Worm (Caenorhabditis elegans) whole organism, L1 larva: ENCODE measurements around the gene F01F1.14.

Experiments
- aly-2 ChIP-seq: fragments of 150-350 bp; optimal IDR thresholded peaks from 2 replicates; lab custom pipeline; 2014; ENCODE audit warnings: missing biosample characterization, missing genetic modification characterization
- blmp-1 ChIP-seq: fragments of 150-350 bp; optimal IDR thresholded peaks from 2 replicates; lab custom pipeline; 2014; ENCODE audit warnings: missing biosample characterization, missing genetic modification characterization
- ceh-88 ChIP-seq: fragments of 200-800 bp; sonication (Bioruptor generic); IDR thresholded peaks from 2 replicates; pipeline ENCODE4 v1.3.6; 2022; ENCODE audit warnings: missing genetic modification characterization, missing compliant biosample characterization
- lin-14 ChIP-seq: fragments of 200-800 bp; sonication (Bioruptor generic); optimal IDR thresholded peaks from 2 replicates; lab custom pipeline; 2018; ENCODE audit warnings: mild to moderate bottlenecking, missing genetic modification characterization, moderate library complexity, missing compliant biosample characterization
- nhr-84 ChIP-seq: sonication (generic microtip); optimal IDR thresholded peaks from 2 replicates; lab custom pipeline; 2017; ENCODE audit warnings: missing biosample characterization, missing genetic modification characterization
- pag-3 ChIP-seq: sonication (generic microtip); optimal IDR thresholded peaks from 2 replicates; lab custom pipeline; 2017; ENCODE audit warnings: missing genetic modification characterization, mild to moderate bottlenecking, missing compliant biosample characterization, antibody characterized with exemption, borderline replicate concordance; ENCODE audit not compliant: insufficient read depth
- skn-1 ChIP-seq: fragments of 150-350 bp; optimal IDR thresholded peaks from 2 replicates; lab custom pipeline; 2014; ENCODE audit warnings: missing biosample characterization, missing genetic modification characterization
- unc-86 ChIP-seq: sonication (generic microtip); optimal IDR thresholded peaks from 2 replicates; lab custom pipeline; 2016; ENCODE audit warnings: missing genetic modification characterization, missing compliant biosample characterization

DNA sequence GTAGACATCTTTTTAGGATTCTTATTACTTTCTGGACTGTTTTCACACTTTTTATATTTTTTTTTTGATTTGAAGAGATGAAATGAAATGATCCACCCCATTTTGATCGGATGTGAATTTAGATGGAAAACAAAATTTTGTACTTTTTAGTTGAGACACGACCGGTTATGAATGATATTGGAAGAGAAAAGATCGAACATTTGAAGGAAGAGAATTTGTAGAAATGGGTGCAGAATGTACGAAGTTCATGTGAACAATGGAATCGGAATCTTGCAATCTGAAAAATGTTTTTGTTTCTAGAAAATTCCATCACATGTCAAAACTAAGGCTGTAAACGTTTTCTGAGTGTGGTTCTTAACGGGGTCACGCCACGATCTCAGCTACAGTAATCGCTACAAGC is at the start of gene F01F1.14:
- no peak for TF ChIP-seq unc-86 (tag; lab: Kevin White, UChicago)
- no peak for TF ChIP-seq blmp-1 (tag; lab: Kevin White, UChicago)
- TF ChIP-seq lin-14, result no peak
- TF ChIP-seq skn-1 (tag; lab: Kevin White, UChicago), result no peak
- TF ChIP-seq nhr-84 (tag; lab: Kevin White, UChicago), result no peak
- no peak for TF ChIP-seq ceh-88 (GFP tag; lab: Robert Waterston, UW)
- TF ChIP-seq aly-2, result no peak
- no peak for TF ChIP-seq pag-3 (tag; lab: Kevin White, UChicago)
